Worm (Caenorhabditis elegans): ENCODE data around the gene F58H1.5.
A peak's percentile ranks its signal among the peaks of the same experiment; 100 is the strongest.

Gene F58H1.5

ce11 chrV:11933196-11934028, 24.8 kb upstream of the F58H1.5 start, which contains the start of the genes aman-2 and F58H1.3 (continued):
- no peak for TF ChIP-seq pbrm-1 (GFP tag; IDR thresholded peaks at IDR 0.05)
- TF ChIP-seq lsy-27 (tag; optimal IDR thresholded peaks at IDR 0.05; ENCODE audit: borderline replicate concordance, insufficient read depth): no peak
- TF ChIP-seq ets-4 (GFP tag; optimal IDR thresholded peaks at IDR 0.05): no peak
- TF ChIP-seq Y79H2A.3 (GFP tag; conservative IDR thresholded peaks at IDR 0.05): no peak
- TF ChIP-seq snpc-1.3 (tag; optimal IDR thresholded peaks at IDR 0.05; ENCODE audit: insufficient read depth): no peak
- TF ChIP-seq lin-40 (tag; optimal IDR thresholded peaks at IDR 0.05): no peak
- TF ChIP-seq rec-8 (tag; optimal IDR thresholded peaks at IDR 0.05): no peak
- no peak for TF ChIP-seq rcor-1 (GFP tag; IDR thresholded peaks at IDR 0.05)
- no peak for TF ChIP-seq dox-1 (GFP tag; IDR thresholded peaks at IDR 0.05)
- no peak for TF ChIP-seq F23B12.7 (tag; optimal IDR thresholded peaks at IDR 0.05; ENCODE audit: insufficient read depth)
- TF ChIP-seq ceh-40 (GFP tag; IDR thresholded peaks at IDR 0.05): no peak
- TF ChIP-seq F57C9.4 (tag; optimal IDR thresholded peaks at IDR 0.05): no peak
- no peak for TF ChIP-seq ztf-3 (GFP tag; optimal IDR thresholded peaks at IDR 0.05)
- no peak for TF ChIP-seq ceh-79 (tag; optimal IDR thresholded peaks at IDR 0.05)
- no peak for TF ChIP-seq dpff-1 (tag; optimal IDR thresholded peaks at IDR 0.05)
- no peak for TF ChIP-seq aptf-3 (GFP tag; IDR thresholded peaks at IDR 0.05)
- no peak for TF ChIP-seq pha-4 (tag; optimal IDR thresholded peaks at IDR 0.05)
- no peak for TF ChIP-seq hsf-1 (GFP tag; IDR thresholded peaks at IDR 0.05)
- TF ChIP-seq K11D2.4 (GFP tag; IDR thresholded peaks at IDR 0.05): no peak
- no peak for TF ChIP-seq let-526 (GFP tag; IDR thresholded peaks at IDR 0.05)
- TF ChIP-seq nhr-80 (tag; optimal IDR thresholded peaks at IDR 0.05): peak; percentile 1
- TF ChIP-seq xnd-1 (tag; optimal IDR thresholded peaks at IDR 0.05): no peak
- TF ChIP-seq cebp-2 (GFP tag; IDR thresholded peaks at IDR 0.05): no peak
- no peak for TF ChIP-seq unc-62 (GFP tag; optimal IDR thresholded peaks at IDR 0.05)
- 0 out of 2 replicates have a peak, but pooled peaks have one; percentile 40 for TF ChIP-seq ztf-25 (GFP tag; IDR thresholded peaks at IDR 0.05)
- TF ChIP-seq ceh-100 (GFP tag; IDR thresholded peaks at IDR 0.05): peak; percentile 91
- no peak for TF ChIP-seq mcd-1 (GFP tag; IDR thresholded peaks at IDR 0.05)
- TF ChIP-seq attf-3 (GFP tag; conservative IDR thresholded peaks at IDR 0.05): peak; percentile 30; the same call in 1 of the 2 replicates
- TF ChIP-seq B0019.2 (GFP tag; conservative IDR thresholded peaks at IDR 0.05): no peak
- TF ChIP-seq tbx-9 (tag; optimal IDR thresholded peaks at IDR 0.05; ENCODE audit: borderline replicate concordance): no peak
- no peak for TF ChIP-seq ztf-26 (tag; optimal IDR thresholded peaks at IDR 0.05)
- TF ChIP-seq F10E7.11 (tag; optimal IDR thresholded peaks at IDR 0.05): no peak
- no peak for TF ChIP-seq sptf-2 (GFP tag; optimal IDR thresholded peaks at IDR 0.05)
- TF ChIP-seq die-1 (tag; optimal IDR thresholded peaks at IDR 0.05): no peak
- TF ChIP-seq aptf-2 (GFP tag; conservative IDR thresholded peaks at IDR 0.05): no peak
- TF ChIP-seq hlh-26 (GFP tag; conservative IDR thresholded peaks at IDR 0.05): no peak
- no peak for TF ChIP-seq B0035.1 (tag; optimal IDR thresholded peaks at IDR 0.05)
- no peak for TF ChIP-seq T07F8.4 (tag; optimal IDR thresholded peaks at IDR 0.05)
- TF ChIP-seq nhr-90 (tag; optimal IDR thresholded peaks at IDR 0.05): no peak
- TF ChIP-seq akir-1 (GFP tag; optimal IDR thresholded peaks at IDR 0.05): peak; percentile 29
- no peak for TF ChIP-seq C06A6.2 (GFP tag; conservative IDR thresholded peaks at IDR 0.05)
- peak; percentile 50 for TF ChIP-seq ceh-27 (GFP tag; optimal IDR thresholded peaks at IDR 0.05)
- no peak for TF ChIP-seq snpc-4 (GFP tag; optimal IDR thresholded peaks at IDR 0.05)
- TF ChIP-seq snpc-4 (tag; optimal IDR thresholded peaks at IDR 0.05): peak in 1 of 4 experiments; percentile 50
- TF ChIP-seq chd-7 (tag; optimal IDR thresholded peaks at IDR 0.05): no peak
- TF ChIP-seq attf-5 (GFP tag; optimal IDR thresholded peaks at IDR 0.05): peak; percentile 46
- TF ChIP-seq lin-54 (GFP tag; optimal IDR thresholded peaks at IDR 0.05): no peak
